Fruit fly (Drosophila melanogaster): ENCODE results near the gene twf.
A peak's percentile ranks its signal among the peaks of the same experiment; 100 is the strongest.

The twf gene

DNA sequence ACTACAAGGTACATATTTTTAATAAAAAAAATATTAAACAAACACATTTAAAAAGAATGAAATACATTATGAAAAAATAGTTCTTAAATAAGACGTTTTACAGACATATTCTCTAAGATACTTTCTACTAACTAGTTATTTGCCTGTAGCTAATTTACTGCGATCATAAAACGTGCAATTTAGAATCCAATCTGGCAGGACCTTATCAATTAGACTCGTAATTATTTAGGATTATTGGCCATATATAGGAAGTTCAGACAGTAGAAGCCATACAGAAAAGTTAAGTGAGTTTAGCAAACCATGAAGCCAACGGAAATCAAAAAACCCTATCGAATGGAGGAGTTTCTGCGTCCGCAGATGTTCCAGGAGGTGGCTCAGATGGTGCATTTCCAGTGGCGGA, 13.3 kb upstream of the twf start, which contains the start of gene Or88a:
TSS of gene Or88a (plus strand) at position 301 of the 400 bp plus-strand sequence.
- TF ChIP-seq CG17801 (GFP tag; optimal IDR thresholded peaks at IDR 0.05; ENCODE audit: partially characterized antibody): no peak

dm6 chr3R:14112066-14112465, 10.4 kb upstream of the twf start, which contains the start of gene CG14357:
CG14357 (minus strand) TSS chr3R:14112166.
- no peak for TF ChIP-seq CG17801 (GFP tag; optimal IDR thresholded peaks at IDR 0.05; ENCODE audit: partially characterized antibody)

dm6 chr3R:14116088-14116487, 6.4 kb upstream of the twf start:
- TF ChIP-seq CG17801 (GFP tag; optimal IDR thresholded peaks at IDR 0.05; ENCODE audit: partially characterized antibody): no peak

dm6 chr3R:14118350-14118749, 4.1 kb upstream of the twf start, which contains the start of gene Kif19A:
Kif19A (minus strand) TSS chr3R:14118450.
- TF ChIP-seq CG17801 (GFP tag; optimal IDR thresholded peaks at IDR 0.05; ENCODE audit: partially characterized antibody): no peak

DNA sequence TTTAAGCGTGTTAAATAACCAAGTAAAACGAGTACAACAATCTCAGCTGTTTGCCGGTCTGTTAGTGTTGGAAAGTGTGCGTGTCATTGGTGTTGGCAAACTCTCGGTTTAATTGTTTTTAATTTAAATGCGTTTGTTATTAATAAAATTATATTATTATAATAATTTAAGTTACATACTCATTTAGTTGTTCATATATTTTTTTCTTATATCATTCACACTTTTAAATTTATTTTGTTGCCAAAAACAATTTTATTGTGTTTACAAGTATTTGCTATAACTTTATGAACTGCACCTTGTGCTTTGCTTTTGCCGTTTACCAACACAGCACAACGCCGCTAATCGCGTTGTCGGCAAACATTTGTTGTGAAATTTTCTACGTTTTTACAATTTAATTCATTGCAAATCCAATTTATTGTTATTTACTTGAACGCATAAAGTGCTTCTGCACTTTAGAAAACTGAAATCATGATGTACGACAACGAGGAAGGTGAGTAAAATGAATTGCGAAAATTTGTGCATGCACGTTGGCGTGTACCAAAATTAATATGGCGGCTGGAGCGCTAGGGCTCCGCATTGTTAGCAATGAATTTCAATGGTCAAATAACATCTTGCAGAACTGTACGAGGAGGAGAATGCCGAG, 3.1 kb downstream of the twf start, which contains the start of the genes 140up and Polr2B:
TSS of gene 140up (minus strand) at position 70 of the 643 bp plus-strand sequence.
TSS of gene Polr2B (plus strand) at position 313 of the 643 bp plus-strand sequence.
- peak; percentile 93 for TF ChIP-seq CG17801 (GFP tag; optimal IDR thresholded peaks at IDR 0.05; ENCODE audit: partially characterized antibody)

DNA sequence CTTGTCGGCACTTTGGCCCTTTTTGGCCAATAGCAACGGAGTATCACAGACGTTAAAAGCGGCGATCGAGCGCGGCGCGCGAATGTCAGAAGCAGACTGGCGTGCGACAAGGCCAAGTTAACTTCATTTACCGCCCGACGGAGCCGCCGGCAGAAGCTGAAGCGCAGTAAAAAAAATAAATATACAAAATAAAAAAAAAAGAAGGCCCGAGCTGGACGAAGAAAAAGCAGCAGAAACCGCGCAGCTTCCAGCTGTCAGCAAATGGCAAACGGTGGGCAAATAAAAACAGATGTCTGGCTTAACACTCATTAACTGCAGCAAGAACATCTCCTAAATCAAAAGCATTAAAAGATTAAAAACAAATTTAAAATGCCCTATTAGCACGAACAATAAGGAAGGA, 9.5 kb downstream of the twf start, which contains the start of gene CG14356:
TSS of gene CG14356 (minus strand) at position 101 of the 400 bp plus-strand sequence.
- TF ChIP-seq CG17801 (GFP tag; optimal IDR thresholded peaks at IDR 0.05; ENCODE audit: partially characterized antibody): no peak

DNA sequence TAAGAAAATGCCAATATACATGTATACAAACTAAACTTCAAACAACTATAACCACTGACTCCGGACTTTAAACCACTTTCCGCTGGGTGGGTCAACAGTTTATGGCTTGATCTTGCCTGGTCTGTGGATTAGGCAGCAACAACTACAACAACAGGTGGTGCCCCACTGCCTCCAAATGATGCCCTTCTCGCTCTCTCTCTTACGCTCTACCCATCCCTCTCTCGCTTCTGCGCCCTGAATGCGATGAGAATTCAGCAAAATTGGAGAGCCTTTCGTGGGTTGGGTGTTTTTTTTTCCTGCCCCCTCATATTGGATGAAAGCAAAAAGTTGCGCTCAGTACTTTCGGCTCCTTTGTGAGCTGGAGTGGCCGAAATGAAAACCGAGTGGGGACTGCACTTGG, 18.5 kb downstream of the twf start:
- TF ChIP-seq CG17801 (GFP tag; optimal IDR thresholded peaks at IDR 0.05; ENCODE audit: partially characterized antibody): no peak

dm6 chr3R:14151840-14152239, 29.4 kb downstream of the twf start, which contains the start of gene CG14355:
CG14355 (minus strand) TSS chr3R:14151940.
- no peak for TF ChIP-seq CG17801 (GFP tag; optimal IDR thresholded peaks at IDR 0.05; ENCODE audit: partially characterized antibody)

- no peak for TF ChIP-seq CG17801 (GFP tag; optimal IDR thresholded peaks at IDR 0.05; ENCODE audit: partially characterized antibody)
Observed at dm6 chr3R:14152550-14152949, 30.1 kb downstream of the twf start, which contains the start of gene CG42500. CG42500 (minus strand) TSS chr3R:14152650.

dm6 chr3R:14153729-14154128, 31.3 kb downstream of the twf start, which contains the start of gene Recs1:
Recs1 (minus strand) TSS chr3R:14153829.
- no peak for TF ChIP-seq CG17801 (GFP tag; optimal IDR thresholded peaks at IDR 0.05; ENCODE audit: partially characterized antibody)

DNA sequence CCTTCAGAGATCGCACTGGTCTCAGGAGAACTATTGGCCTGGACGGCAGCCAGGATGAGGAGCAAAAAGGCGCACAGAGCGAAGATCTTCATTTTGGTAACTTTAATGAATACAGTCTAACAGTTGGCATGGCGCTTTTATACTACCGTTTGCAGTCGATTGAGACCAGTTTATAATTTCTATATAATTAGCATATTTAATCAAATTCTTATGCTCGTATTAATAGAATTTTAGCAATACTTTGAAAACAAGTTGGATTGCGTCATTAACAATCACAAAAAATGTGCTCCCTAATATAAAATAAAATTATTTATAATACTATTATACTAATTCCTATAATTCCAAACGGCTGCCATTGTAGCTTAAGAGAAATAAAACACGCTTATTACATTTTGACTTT, 31.9 kb downstream of the twf start, which contains the start of gene CG44215:
TSS of gene CG44215 (minus strand) at position 101 of the 400 bp plus-strand sequence.
- TF ChIP-seq CG17801 (GFP tag; optimal IDR thresholded peaks at IDR 0.05; ENCODE audit: partially characterized antibody): no peak

DNA sequence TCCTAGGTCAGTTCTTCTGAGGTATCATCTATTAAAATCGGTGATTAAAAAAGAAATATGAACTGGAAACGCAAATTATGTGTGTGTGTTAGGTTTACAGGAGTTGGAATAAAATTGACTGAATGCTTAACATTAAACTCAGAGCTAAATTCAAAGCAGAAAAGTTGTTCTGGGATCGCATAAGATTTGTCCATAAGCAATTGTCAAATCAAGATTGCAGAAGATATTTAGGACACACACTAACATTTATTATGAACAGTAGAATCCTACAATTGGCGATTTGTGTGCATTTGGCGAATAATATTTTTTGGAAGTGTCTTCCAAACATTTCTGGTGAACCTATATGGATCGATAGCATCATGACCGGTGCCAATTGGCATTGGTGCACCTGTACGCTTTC, 34.9 kb downstream of the twf start, which contains the start of gene CG31533:
TSS of gene CG31533 (minus strand) at position 101 of the 400 bp plus-strand sequence.
- no peak for TF ChIP-seq CG17801 (GFP tag; optimal IDR thresholded peaks at IDR 0.05; ENCODE audit: partially characterized antibody)

dm6 chr3R:14160178-14160577, 37.7 kb downstream of the twf start, which contains the start of gene CG31327:
CG31327 (minus strand) TSS chr3R:14160278.
- TF ChIP-seq CG17801 (GFP tag; optimal IDR thresholded peaks at IDR 0.05; ENCODE audit: partially characterized antibody): no peak

dm6 chr3R:14162176-14162759, 39.8 kb downstream of the twf start, which contains the start of gene CG3199:
CG3199 (plus strand) TSS chr3R:14162709.
- TF ChIP-seq CG17801 (GFP tag; optimal IDR thresholded peaks at IDR 0.05; ENCODE audit: partially characterized antibody): no peak
